Worm (Caenorhabditis elegans) whole organism, L1 larva: Measurements from ENCODE around the gene fbxa-10.
A peak's percentile ranks its signal among the peaks of the same experiment; 100 is the strongest.

Source experiments
- C04F5.9 ChIP-seq: sonication (generic microtip); optimal IDR thresholded peaks from 2 replicates; lab custom pipeline; 2016; ENCODE audit warnings: missing genetic modification characterization, missing compliant biosample characterization
- C16A3.4 ChIP-seq: fragments of 150-350 bp; optimal IDR thresholded peaks from 2 replicates; lab custom pipeline; 2014; ENCODE audit warnings: missing biosample characterization, missing genetic modification characterization
- Y116A8C.19 ChIP-seq: sonication (generic microtip); optimal IDR thresholded peaks from 2 replicates; lab custom pipeline; 2016; ENCODE audit warnings: missing compliant biosample characterization, missing genetic modification characterization, borderline replicate concordance
- blmp-1 ChIP-seq: fragments of 150-350 bp; optimal IDR thresholded peaks from 2 replicates; lab custom pipeline; 2014; ENCODE audit warnings: missing biosample characterization, missing genetic modification characterization
- ceh-63 ChIP-seq: fragments of 200-800 bp; sonication (Bioruptor generic); optimal IDR thresholded peaks from 2 replicates; lab custom pipeline; 2018; ENCODE audit warnings: mild to moderate bottlenecking, missing genetic modification characterization, missing compliant biosample characterization
- ceh-8 ChIP-seq: fragments of 200-800 bp; sonication (Bioruptor generic); optimal IDR thresholded peaks from 2 replicates; lab custom pipeline; 2018; ENCODE audit warnings: mild to moderate bottlenecking, missing genetic modification characterization, moderate library complexity, missing compliant biosample characterization
- ceh-88 ChIP-seq: fragments of 200-800 bp; sonication (Bioruptor generic); IDR thresholded peaks from 2 replicates; pipeline ENCODE4 v1.3.6; 2022; ENCODE audit warnings: missing genetic modification characterization, missing compliant biosample characterization
- ceh-90 ChIP-seq: sonication (generic microtip); optimal IDR thresholded peaks from 2 replicates; lab custom pipeline; 2016; ENCODE audit warnings: missing genetic modification characterization, missing compliant biosample characterization
- dsc-1 ChIP-seq: sonication (generic microtip); optimal IDR thresholded peaks from 2 replicates; lab custom pipeline; 2016; ENCODE audit warnings: mild to moderate bottlenecking, missing genetic modification characterization, missing compliant biosample characterization
- efl-1 ChIP-seq, 4 experiments: fragments of 150-350 bp; optimal IDR thresholded peaks in 3 of 4; peaks in 1 of 4; 1 replicate in 1 of 4; 2 replicates in 3 of 4; lab custom pipeline; 2014; ENCODE audit warnings: missing biosample characterization in 2 of 4, missing genetic modification characterization in 2 of 4, missing genetic modification reagents in 2 of 4
- elt-2 ChIP-seq: sonication (generic microtip); optimal IDR thresholded peaks from 2 replicates; lab custom pipeline; 2016; ENCODE audit warnings: missing genetic modification characterization, mild to moderate bottlenecking, inconsistent platforms, missing compliant biosample characterization, missing genetic modification reagents
- fos-1 ChIP-seq: fragments of 150-350 bp; optimal IDR thresholded peaks from 2 replicates; lab custom pipeline; 2014; ENCODE audit warnings: missing biosample characterization, missing genetic modification characterization
- hpl-2 ChIP-seq: fragments of 150-350 bp; optimal IDR thresholded peaks from 2 replicates; lab custom pipeline; 2014; ENCODE audit warnings: missing biosample characterization, missing genetic modification reagents, missing genetic modification characterization
- irx-1 ChIP-seq: sonication (generic microtip); optimal IDR thresholded peaks from 2 replicates; lab custom pipeline; 2016; ENCODE audit warnings: missing genetic modification characterization, missing compliant biosample characterization
- isw-1 ChIP-seq: fragments of 200-800 bp; sonication (Bioruptor generic); IDR thresholded peaks from 2 replicates; pipeline ENCODE4 v1.3.6; 2022; ENCODE audit warnings: missing genetic modification characterization, missing compliant biosample characterization
- lin-35 ChIP-seq, 2 experiments: fragments of 150-350 bp; optimal IDR thresholded peaks; 2 replicates each; lab custom pipeline; 2014; ENCODE audit warnings: missing biosample characterization in 2 of 2, missing genetic modification characterization in 2 of 2, missing genetic modification reagents in 2 of 2
- lir-3 ChIP-seq: sonication (generic microtip); optimal IDR thresholded peaks from 2 replicates; lab custom pipeline; 2016; ENCODE audit warnings: mild to moderate bottlenecking, missing genetic modification characterization, moderate library complexity, missing compliant biosample characterization; ENCODE audit not compliant: poor library complexity
- nhr-90 ChIP-seq: sonication (generic microtip); optimal IDR thresholded peaks from 2 replicates; lab custom pipeline; 2016; ENCODE audit warnings: mild to moderate bottlenecking, missing genetic modification characterization, missing compliant biosample characterization; ENCODE audit not compliant: poor library complexity
- pag-3 ChIP-seq: sonication (generic microtip); optimal IDR thresholded peaks from 2 replicates; lab custom pipeline; 2017; ENCODE audit warnings: missing genetic modification characterization, mild to moderate bottlenecking, missing compliant biosample characterization, antibody characterized with exemption, borderline replicate concordance; ENCODE audit not compliant: insufficient read depth
- pax-3 ChIP-seq: fragments of 200-800 bp; sonication (Bioruptor generic); optimal IDR thresholded peaks from 2 replicates; lab custom pipeline; 2018; ENCODE audit warnings: mild to moderate bottlenecking, missing genetic modification characterization, moderate library complexity, missing compliant biosample characterization
- rnt-1 ChIP-seq: sonication (generic microtip); optimal IDR thresholded peaks from 2 replicates; lab custom pipeline; 2016; ENCODE audit warnings: mild to moderate bottlenecking, missing genetic modification characterization, moderate library complexity, missing compliant biosample characterization
- snpc-4 ChIP-seq: fragments of 150-350 bp; optimal IDR thresholded peaks from 2 replicates; lab custom pipeline; 2014; ENCODE audit warnings: missing biosample characterization, missing genetic modification characterization
- sox-4 ChIP-seq: sonication (generic microtip); optimal IDR thresholded peaks from 2 replicates; lab custom pipeline; 2016; ENCODE audit warnings: missing genetic modification characterization, missing compliant biosample characterization
- tbx-2 ChIP-seq: sonication (generic microtip); optimal IDR thresholded peaks from 2 replicates; lab custom pipeline; 2016; ENCODE audit warnings: missing genetic modification characterization, missing compliant biosample characterization
- unc-30 ChIP-seq: sonication (generic microtip); optimal IDR thresholded peaks from 2 replicates; lab custom pipeline; 2017; ENCODE audit warnings: missing biosample characterization, missing genetic modification characterization
- ztf-11 ChIP-seq, 2 experiments: sonication (generic microtip); optimal IDR thresholded peaks; 2 replicates each; lab custom pipeline; 2016 to 2017; ENCODE audit warnings: missing genetic modification characterization in 2 of 2, missing biosample characterization in 1 of 2, missing compliant biosample characterization in 1 of 2
- ztf-4 ChIP-seq: fragments of 150-350 bp; optimal IDR thresholded peaks from 2 replicates; lab custom pipeline; 2014; ENCODE audit warnings: missing biosample characterization, missing genetic modification characterization

fbxa-10 gene

DNA sequence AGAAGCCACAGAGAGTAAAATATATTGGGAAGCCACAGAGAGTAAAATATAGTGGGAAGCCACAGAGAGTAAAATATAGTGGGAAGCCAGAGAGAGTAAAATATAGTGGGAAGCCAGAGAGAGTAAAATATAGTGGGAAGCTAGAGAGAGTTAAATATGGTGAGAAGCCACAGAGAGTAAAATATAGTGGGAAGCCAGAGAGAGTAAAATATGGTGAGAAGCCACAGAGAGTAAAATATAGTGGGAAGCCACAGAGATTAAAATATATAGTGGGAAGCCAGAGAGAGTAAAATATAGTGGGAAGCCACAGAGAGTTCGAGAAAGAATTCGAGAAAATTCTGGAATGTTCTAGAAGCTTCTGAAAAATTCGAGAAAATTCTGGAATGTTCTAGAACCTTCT, 20.8 kb upstream of the fbxa-10 start:
- TF ChIP-seq sox-4 (tag; lab: Kevin White, UChicago) (peak; percentile 71), rnt-1 (tag; lab: Kevin White, UChicago) (peak; percentile 3), irx-1 (tag; lab: Kevin White, UChicago) (peak; percentile 14), Y116A8C.19 (tag; lab: Kevin White, UChicago) (peak; percentile 40), ztf-11 (tag; optimal IDR thresholded peaks at IDR 0.05; lab: Kevin White, UChicago) (peak in 1 of 2 experiments; percentile 34), C04F5.9 (tag; lab: Kevin White, UChicago) (peak; percentile 10), ceh-8 (GFP tag; lab: Kevin White, UChicago) (peak; percentile 83), lir-3 (peak; percentile 45), nhr-90 (tag; lab: Kevin White, UChicago) (peak; percentile 14)

DNA sequence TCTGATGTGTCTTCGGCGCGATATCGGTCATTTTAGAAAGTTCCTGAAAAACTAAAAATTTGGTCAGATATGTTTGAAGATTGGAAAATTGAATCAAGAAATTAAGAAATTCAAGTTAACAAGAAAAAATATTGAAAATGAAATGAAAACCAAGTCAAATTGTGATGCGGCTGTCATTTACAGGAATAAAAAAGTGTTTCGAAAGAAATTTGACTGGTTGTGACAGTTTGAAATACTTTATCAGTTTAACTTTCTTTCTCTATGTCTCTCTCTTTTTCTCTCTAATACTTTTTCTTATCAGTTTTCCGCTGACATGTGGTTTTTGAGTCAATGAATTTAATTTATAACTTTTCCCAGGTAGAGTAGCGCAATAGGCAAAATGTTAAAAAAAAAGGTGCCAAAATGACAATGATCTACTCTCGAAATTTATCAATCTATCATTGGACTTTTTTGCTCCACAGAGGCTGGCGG, 16.1 kb upstream of the fbxa-10 start, which contains the start of gene fbxa-55:
TSS of gene fbxa-55 (minus strand) at position 51 of the 471 bp plus-strand sequence.
- peak; percentile 55 for TF ChIP-seq elt-2 (tag; lab: Kevin White, UChicago)
- TF ChIP-seq snpc-4: no peak

DNA sequence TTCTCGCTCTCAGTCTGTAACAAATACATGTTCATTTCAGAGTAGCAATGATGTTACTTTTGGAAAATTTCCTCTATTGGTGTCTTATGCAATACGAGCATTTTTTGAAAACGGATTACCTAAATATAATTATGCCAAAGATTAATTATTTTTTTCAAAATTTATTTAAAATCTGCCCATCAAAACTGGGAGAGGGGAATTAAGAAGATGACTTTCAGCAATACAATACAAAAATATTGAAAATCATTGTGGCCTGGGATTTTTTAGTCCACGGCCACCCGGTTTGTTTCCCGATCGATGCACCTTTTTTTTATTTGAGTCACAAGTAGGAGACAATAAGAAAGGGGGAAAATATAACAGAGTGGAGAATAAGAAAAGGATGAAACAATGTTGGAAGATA, 14.2 kb upstream of the fbxa-10 start, which contains the start of gene fbxa-56:
TSS of gene fbxa-56 (minus strand) at position 101 of the 400 bp plus-strand sequence.
- TF ChIP-seq isw-1 (GFP tag; lab: Robert Waterston, UW) (no peak), efl-1 (optimal IDR thresholded peaks at IDR 0.05; lab: Kevin White, UChicago) (no peak), efl-1 (GFP tag; optimal IDR thresholded peaks at IDR 0.05 in 1 of 2; lab: Kevin White, UChicago) (peak in 1 of 2 experiments; percentile 32)
- TF ChIP-seq, all 84 proteins: peak for 1

DNA sequence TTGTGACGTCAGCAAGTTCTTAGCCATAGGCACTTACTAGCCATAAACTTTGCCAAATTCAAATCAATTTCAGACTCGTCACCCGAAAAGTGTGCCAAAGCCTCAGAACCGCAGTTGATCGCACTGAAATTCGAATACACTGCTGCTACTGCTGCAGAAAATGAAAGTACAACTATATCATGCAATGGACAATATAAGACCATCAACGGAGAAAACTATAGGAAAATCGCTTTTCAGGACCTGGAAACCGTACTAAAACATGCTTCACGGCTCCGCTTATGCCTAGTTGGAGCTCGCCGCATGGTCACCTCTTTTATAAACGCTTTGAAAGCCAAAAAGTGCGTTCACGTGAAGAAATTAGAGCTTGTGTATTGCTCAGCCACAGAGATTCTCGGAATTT, 13.6 kb upstream of the fbxa-10 start, which contains the start of gene fbxa-22:
TSS of gene fbxa-22 (plus strand) at position 301 of the 400 bp plus-strand sequence.
- no peak for TF ChIP-seq lin-35 (GFP tag; optimal IDR thresholded peaks at IDR 0.05; lab: Kevin White, UChicago)

ce11 chrIII:941958-942357, 10.2 kb upstream of the fbxa-10 start:
- TF ChIP-seq lir-3 (no peak), tbx-2 (tag; lab: Kevin White, UChicago) (no peak), dsc-1 (tag; lab: Kevin White, UChicago) (no peak), hpl-2 (GFP tag; lab: Kevin White, UChicago) (no peak), C16A3.4 (tag; lab: Kevin White, UChicago) (no peak), fos-1 (no peak), ztf-4 (tag; lab: Kevin White, UChicago) (no peak), blmp-1 (tag; lab: Kevin White, UChicago) (no peak), pag-3 (tag; lab: Kevin White, UChicago) (no peak), ceh-90 (tag; lab: Kevin White, UChicago) (no peak), unc-30 (tag; lab: Kevin White, UChicago) (no peak), rnt-1 (tag; lab: Kevin White, UChicago) (no peak), pax-3 (tag; lab: Kevin White, UChicago) (no peak)

ce11 chrIII:943426-943927, 8.7 kb upstream of the fbxa-10 start, which contains the start of gene fbxa-59:
fbxa-59 (minus strand) TSS chrIII:943476.
- TF ChIP-seq elt-2 (tag; lab: Kevin White, UChicago): peak; percentile 61
- TF ChIP-seq ceh-88 (GFP tag; lab: Robert Waterston, UW): no peak
- TF ChIP-seq ceh-63 (GFP tag; lab: Kevin White, UChicago): no peak
- TF ChIP-seq efl-1 (optimal IDR thresholded peaks at IDR 0.05; lab: Kevin White, UChicago): no peak
- peak in 1 of 2 experiments; percentile 39 for TF ChIP-seq efl-1 (GFP tag; optimal IDR thresholded peaks at IDR 0.05 in 1 of 2; lab: Kevin White, UChicago)
